Worm (Caenorhabditis elegans) whole organism, L1 larva: ENCODE results near the gene Y39A1A.18.

Experiments used
- C04F5.9 ChIP-seq: sonication (generic microtip); optimal IDR thresholded peaks from 2 replicates; lab custom pipeline; 2016; ENCODE audit warnings: missing genetic modification characterization, missing compliant biosample characterization
- C16A3.4 ChIP-seq: fragments of 150-350 bp; optimal IDR thresholded peaks from 2 replicates; lab custom pipeline; 2014; ENCODE audit warnings: missing biosample characterization, missing genetic modification characterization
- F16B12.6 ChIP-seq: fragments of 150-350 bp; optimal IDR thresholded peaks from 2 replicates; lab custom pipeline; 2014; ENCODE audit warnings: missing biosample characterization, missing genetic modification characterization
- Y116A8C.19 ChIP-seq: sonication (generic microtip); optimal IDR thresholded peaks from 2 replicates; lab custom pipeline; 2016; ENCODE audit warnings: missing compliant biosample characterization, missing genetic modification characterization, borderline replicate concordance
- aha-1 ChIP-seq: fragments of 150-350 bp; optimal IDR thresholded peaks from 2 replicates; lab custom pipeline; 2014; ENCODE audit warnings: missing biosample characterization, missing genetic modification characterization
- alr-1 ChIP-seq: fragments of 200-800 bp; sonication (Bioruptor generic); optimal IDR thresholded peaks from 2 replicates; lab custom pipeline; 2018; ENCODE audit warnings: borderline replicate concordance, mild to moderate bottlenecking, missing genetic modification characterization, missing compliant biosample characterization
- blmp-1 ChIP-seq: fragments of 150-350 bp; optimal IDR thresholded peaks from 2 replicates; lab custom pipeline; 2014; ENCODE audit warnings: missing biosample characterization, missing genetic modification characterization
- ceh-82 ChIP-seq, 3 experiments: fragments of 150-350 bp in 1 of 3; sonication (generic microtip) in 2 of 3; optimal IDR thresholded peaks; 2 replicates each; lab custom pipeline; 2014 to 2017; ENCODE audit warnings: missing biosample characterization in 3 of 3, missing genetic modification characterization in 3 of 3
- dsc-1 ChIP-seq: sonication (generic microtip); optimal IDR thresholded peaks from 2 replicates; lab custom pipeline; 2016; ENCODE audit warnings: mild to moderate bottlenecking, missing genetic modification characterization, missing compliant biosample characterization
- efl-1 ChIP-seq, 4 experiments: fragments of 150-350 bp; optimal IDR thresholded peaks in 3 of 4; peaks in 1 of 4; 1 replicate in 1 of 4; 2 replicates in 3 of 4; lab custom pipeline; 2014; ENCODE audit warnings: missing biosample characterization in 2 of 4, missing genetic modification characterization in 2 of 4, missing genetic modification reagents in 2 of 4
- efl-3 ChIP-seq: fragments of 200-800 bp; sonication (Bioruptor generic); optimal IDR thresholded peaks from 2 replicates; lab custom pipeline; 2018; ENCODE audit warnings: mild to moderate bottlenecking, missing genetic modification characterization, missing compliant biosample characterization
- ets-5 ChIP-seq: fragments of 200-800 bp; sonication (Bioruptor generic); IDR thresholded peaks from 2 replicates; pipeline ENCODE4 v1.3.6; 2022; ENCODE audit warnings: missing genetic modification characterization, missing compliant biosample characterization
- fkh-4 ChIP-seq: sonication (generic microtip); optimal IDR thresholded peaks from 2 replicates; lab custom pipeline; 2016; ENCODE audit warnings: missing compliant biosample characterization, missing genetic modification characterization, borderline replicate concordance
- fkh-8 ChIP-seq: sonication (generic microtip); optimal IDR thresholded peaks from 2 replicates; lab custom pipeline; 2016; ENCODE audit warnings: mild to moderate bottlenecking, missing genetic modification characterization, missing compliant biosample characterization
- fos-1 ChIP-seq: fragments of 150-350 bp; optimal IDR thresholded peaks from 2 replicates; lab custom pipeline; 2014; ENCODE audit warnings: missing biosample characterization, missing genetic modification characterization
- jun-1 ChIP-seq: fragments of 150-350 bp; optimal IDR thresholded peaks from 2 replicates; lab custom pipeline; 2014; ENCODE audit warnings: missing biosample characterization, missing genetic modification reagents, missing genetic modification characterization
- lin-13 ChIP-seq: fragments of 150-350 bp; optimal IDR thresholded peaks from 2 replicates; lab custom pipeline; 2014; ENCODE audit warnings: missing biosample characterization, missing genetic modification reagents, missing genetic modification characterization
- lin-15B ChIP-seq: fragments of 150-350 bp; sonication (generic microtip); optimal IDR thresholded peaks from 3 replicates; lab custom pipeline; 2014; ENCODE audit warnings: missing biosample characterization, missing genetic modification characterization
- lin-35 ChIP-seq, 2 experiments: fragments of 150-350 bp; optimal IDR thresholded peaks; 2 replicates each; lab custom pipeline; 2014; ENCODE audit warnings: missing biosample characterization in 2 of 2, missing genetic modification characterization in 2 of 2, missing genetic modification reagents in 2 of 2
- mdl-1 ChIP-seq, 2 experiments: fragments of 150-350 bp; optimal IDR thresholded peaks; 2 replicates each; lab custom pipeline; 2014 to 2017; ENCODE audit warnings: missing biosample characterization in 2 of 2, missing genetic modification characterization in 2 of 2, inconsistent platforms in 1 of 2
- mef-2 ChIP-seq: fragments of 150-350 bp; optimal IDR thresholded peaks from 2 replicates; lab custom pipeline; 2014; ENCODE audit warnings: missing biosample characterization, missing genetic modification characterization
- mep-1 ChIP-seq: fragments of 150-350 bp; optimal IDR thresholded peaks from 2 replicates; lab custom pipeline; 2014; ENCODE audit warnings: missing biosample characterization, missing genetic modification characterization
- nhr-20 ChIP-seq: sonication (generic microtip); optimal IDR thresholded peaks from 2 replicates; lab custom pipeline; 2016; ENCODE audit warnings: mild to moderate bottlenecking, missing genetic modification characterization, missing compliant biosample characterization
- nhr-47 ChIP-seq: sonication (generic microtip); optimal IDR thresholded peaks from 2 replicates; lab custom pipeline; 2016; ENCODE audit warnings: mild to moderate bottlenecking, missing genetic modification characterization, moderate library complexity, missing compliant biosample characterization
- nhr-71 ChIP-seq: sonication (generic microtip); optimal IDR thresholded peaks from 2 replicates; lab custom pipeline; 2016; ENCODE audit warnings: mild to moderate bottlenecking, missing genetic modification characterization, moderate library complexity, missing compliant biosample characterization
- nhr-85 ChIP-seq: sonication (generic microtip); peaks from one replicate; lab custom pipeline; 2016; ENCODE audit warnings: missing genetic modification characterization, inconsistent platforms, missing compliant biosample characterization
- nhr-90 ChIP-seq: sonication (generic microtip); optimal IDR thresholded peaks from 2 replicates; lab custom pipeline; 2016; ENCODE audit warnings: mild to moderate bottlenecking, missing genetic modification characterization, missing compliant biosample characterization; ENCODE audit not compliant: poor library complexity
- pax-3 ChIP-seq: fragments of 200-800 bp; sonication (Bioruptor generic); optimal IDR thresholded peaks from 2 replicates; lab custom pipeline; 2018; ENCODE audit warnings: mild to moderate bottlenecking, missing genetic modification characterization, moderate library complexity, missing compliant biosample characterization
- pqm-1 ChIP-seq: sonication (generic microtip); optimal IDR thresholded peaks from 3 replicates; lab custom pipeline; 2017; ENCODE audit warnings: missing biosample characterization, missing genetic modification characterization
- rnt-1 ChIP-seq: sonication (generic microtip); optimal IDR thresholded peaks from 2 replicates; lab custom pipeline; 2016; ENCODE audit warnings: mild to moderate bottlenecking, missing genetic modification characterization, moderate library complexity, missing compliant biosample characterization
- snpc-4 ChIP-seq: fragments of 150-350 bp; optimal IDR thresholded peaks from 2 replicates; lab custom pipeline; 2014; ENCODE audit warnings: missing biosample characterization, missing genetic modification characterization
- snu-23 ChIP-seq: sonication (generic microtip); optimal IDR thresholded peaks from 2 replicates; lab custom pipeline; 2016; ENCODE audit warnings: missing genetic modification characterization, missing compliant biosample characterization
- sox-4 ChIP-seq: sonication (generic microtip); optimal IDR thresholded peaks from 2 replicates; lab custom pipeline; 2016; ENCODE audit warnings: missing genetic modification characterization, missing compliant biosample characterization
- sptf-1 ChIP-seq: fragments of 150-350 bp; optimal IDR thresholded peaks from 2 replicates; lab custom pipeline; 2014; ENCODE audit warnings: missing biosample characterization, missing genetic modification characterization
- swsn-7 ChIP-seq: sonication (generic microtip); optimal IDR thresholded peaks from 2 replicates; lab custom pipeline; 2016; ENCODE audit warnings: missing genetic modification characterization, missing compliant biosample characterization
- tbx-2 ChIP-seq: sonication (generic microtip); optimal IDR thresholded peaks from 2 replicates; lab custom pipeline; 2016; ENCODE audit warnings: missing genetic modification characterization, missing compliant biosample characterization
- tlp-1 ChIP-seq: fragments of 150-350 bp; optimal IDR thresholded peaks from 2 replicates; lab custom pipeline; 2014; ENCODE audit warnings: missing biosample characterization, missing genetic modification characterization
- unc-30 ChIP-seq: sonication (generic microtip); optimal IDR thresholded peaks from 2 replicates; lab custom pipeline; 2017; ENCODE audit warnings: missing biosample characterization, missing genetic modification characterization
- xbp-1 ChIP-seq: sonication (generic microtip); optimal IDR thresholded peaks from 2 replicates; lab custom pipeline; 2016; ENCODE audit warnings: missing genetic modification characterization, missing compliant biosample characterization
- zip-4 ChIP-seq: fragments of 200-800 bp; sonication (Bioruptor generic); optimal IDR thresholded peaks from 2 replicates; lab custom pipeline; 2018; ENCODE audit warnings: mild to moderate bottlenecking, missing genetic modification characterization, moderate library complexity, missing compliant biosample characterization
- ztf-11 ChIP-seq, 2 experiments: sonication (generic microtip); optimal IDR thresholded peaks; 2 replicates each; lab custom pipeline; 2016 to 2017; ENCODE audit warnings: missing genetic modification characterization in 2 of 2, missing biosample characterization in 1 of 2, missing compliant biosample characterization in 1 of 2

Gene Y39A1A.18

DNA sequence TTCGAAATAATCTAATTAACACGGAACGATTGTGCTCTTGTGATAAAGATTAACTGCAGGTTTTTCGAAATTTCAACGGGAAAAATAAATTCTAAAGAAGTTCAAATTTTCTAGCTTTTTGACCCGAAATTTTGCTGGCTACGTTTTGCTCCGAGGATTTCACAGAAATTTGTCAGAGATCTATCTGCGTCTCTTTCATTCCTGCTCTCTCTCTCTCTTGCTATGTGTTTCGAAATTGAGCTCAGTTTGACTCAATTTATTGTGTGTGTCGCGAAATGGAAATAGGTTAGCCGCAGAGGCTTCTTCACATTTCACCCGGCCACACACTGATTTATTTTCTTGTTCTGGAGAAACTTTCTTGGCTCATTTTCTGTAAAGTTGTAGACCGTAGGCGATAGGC, 36.6 kb downstream of the Y39A1A.18 start:
- TF ChIP-seq pqm-1 (no peak), efl-1 (optimal IDR thresholded peaks at IDR 0.05; lab: Kevin White, UChicago) (no peak), efl-1 (GFP tag; optimal IDR thresholded peaks at IDR 0.05 in 1 of 2; lab: Kevin White, UChicago) (peak in 1 of 2 experiments; percentile 22)

DNA sequence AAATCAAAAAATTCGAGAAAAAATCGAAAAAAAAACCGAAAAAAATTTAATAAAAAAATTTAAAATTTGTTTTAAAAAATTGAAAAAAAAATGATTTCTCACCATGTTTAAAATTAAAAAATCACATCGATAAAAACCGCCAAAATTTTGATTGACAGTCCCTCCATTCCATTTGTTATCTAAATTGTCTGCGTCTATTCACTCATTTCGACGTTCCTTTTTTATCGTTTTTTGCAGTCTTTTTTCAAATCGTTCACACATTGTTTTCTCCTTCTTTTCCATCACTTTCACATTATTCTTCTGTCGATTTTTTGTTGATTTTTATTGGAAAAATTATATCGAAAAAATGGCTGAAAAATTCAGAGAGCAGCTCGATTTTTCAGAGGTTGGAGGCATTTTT, 38.2 kb downstream of the Y39A1A.18 start:
- TF ChIP-seq fkh-4 (tag; lab: Kevin White, UChicago) (no peak), sptf-1 (tag; lab: Kevin White, UChicago) (no peak), alr-1 (tag; lab: Kevin White, UChicago) (no peak), jun-1 (tag; lab: Kevin White, UChicago) (no peak), snpc-4 (tag; lab: Kevin White, UChicago) (no peak), aha-1 (tag; lab: Kevin White, UChicago) (no peak), ets-5 (GFP tag; lab: Robert Waterston, UW) (no peak), zip-4 (GFP tag; lab: Kevin White, UChicago) (no peak), dsc-1 (tag; lab: Kevin White, UChicago) (no peak), nhr-47 (tag; lab: Kevin White, UChicago) (no peak), mef-2 (tag; lab: Kevin White, UChicago) (no peak), fos-1 (tag; lab: Kevin White, UChicago) (no peak), unc-30 (no peak), tlp-1 (tag; lab: Kevin White, UChicago) (no peak), blmp-1 (tag; lab: Kevin White, UChicago) (no peak), sox-4 (tag; lab: Kevin White, UChicago) (no peak), pax-3 (tag; lab: Kevin White, UChicago) (no peak)

DNA sequence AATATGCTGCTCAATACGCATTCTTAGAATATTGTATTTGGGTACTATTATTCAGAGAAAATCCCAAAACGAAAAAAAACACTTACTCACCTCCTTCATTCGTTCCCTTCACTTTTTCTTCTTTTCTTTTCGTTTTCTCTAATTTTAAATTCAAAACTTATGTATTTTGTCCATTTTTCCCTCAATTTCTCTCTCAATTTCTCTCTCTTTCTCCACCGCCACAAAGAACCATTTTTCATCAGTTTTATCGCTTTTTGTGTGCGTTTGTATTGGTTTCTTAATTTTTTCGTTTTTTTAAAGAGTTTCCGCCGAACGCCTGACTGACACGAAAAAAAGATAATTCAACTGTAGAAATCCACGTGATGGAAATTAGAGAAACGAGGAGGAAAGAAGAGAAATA, 39.6 kb downstream of the Y39A1A.18 start, which contains the start of gene cnt-2:
Gene cnt-2 (plus strand): TSS at position 301 of the 400 bp plus-strand sequence.
- no peak for TF ChIP-seq sox-4 (tag; lab: Kevin White, UChicago)
- TF ChIP-seq blmp-1 (tag; lab: Kevin White, UChicago) = peak; percentile 30

DNA sequence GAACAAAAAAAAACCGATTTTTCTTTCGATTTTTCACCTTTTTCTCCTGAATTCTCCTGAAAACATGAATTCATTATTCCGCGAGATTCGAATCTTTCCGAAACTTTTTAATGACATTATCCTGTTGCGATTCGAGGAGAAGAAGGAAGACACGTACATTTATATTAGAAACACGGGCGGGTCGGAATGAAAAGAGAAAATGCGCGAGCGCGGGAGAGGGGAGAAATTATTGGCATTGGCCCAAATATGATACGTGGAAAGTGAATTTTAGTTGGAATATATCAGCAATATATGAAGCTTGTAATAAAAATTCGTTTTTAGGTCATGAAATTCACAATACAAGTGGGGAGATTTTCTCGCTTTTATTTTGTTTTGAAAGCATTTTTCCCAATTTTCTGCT, 40.8 kb downstream of the Y39A1A.18 start:
- TF ChIP-seq mep-1 (tag; lab: Kevin White, UChicago) (peak; percentile 2), lin-15B (tag; lab: Kevin White, UChicago) (no peak), blmp-1 (tag; lab: Kevin White, UChicago) (peak; percentile 99)

DNA sequence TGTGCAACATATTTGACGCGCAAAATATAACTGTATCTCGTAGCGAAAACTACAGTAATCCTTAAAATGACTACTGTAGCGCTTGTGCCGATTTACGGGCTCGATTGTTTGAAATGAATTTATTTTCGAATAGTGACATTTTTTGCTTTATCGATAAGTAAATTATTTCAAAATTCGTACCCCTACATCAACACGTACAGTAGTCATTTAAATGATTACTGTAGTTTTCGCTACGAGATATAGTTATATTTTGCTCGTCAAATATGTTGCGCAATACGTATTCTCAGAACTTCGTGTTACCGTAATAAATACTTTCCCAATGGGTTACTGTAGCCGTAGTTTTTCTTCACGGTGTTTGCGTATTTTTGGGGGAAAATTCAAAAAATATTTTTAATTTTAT, 41.5 kb downstream of the Y39A1A.18 start:
- TF ChIP-seq dsc-1 (tag; lab: Kevin White, UChicago) = no peak
- TF ChIP-seq Y116A8C.19 (tag; lab: Kevin White, UChicago) = no peak
- peak; percentile 59 for TF ChIP-seq nhr-85 (tag; lab: Kevin White, UChicago)
- TF ChIP-seq, all 84 proteins: peak for 1

DNA sequence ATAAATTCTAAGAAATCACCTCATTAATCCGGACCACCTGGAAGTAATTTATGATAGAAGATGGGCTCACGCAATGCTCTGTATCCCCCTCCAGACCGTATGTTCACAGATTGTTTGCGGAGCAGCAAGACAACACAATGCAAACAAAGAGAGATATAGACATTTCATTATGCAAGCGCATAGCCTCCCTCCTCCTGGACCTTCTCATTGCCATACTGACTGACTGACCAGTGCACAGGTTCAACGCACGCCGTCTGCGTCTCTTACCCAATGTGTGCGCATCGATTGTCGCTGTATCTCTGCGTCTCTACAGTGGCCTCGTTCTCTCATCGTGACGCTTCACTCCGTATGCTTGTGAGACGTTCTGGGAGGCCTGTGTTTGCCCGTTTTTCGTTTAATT, 42.7 kb downstream of the Y39A1A.18 start:
- peak; percentile 53 for TF ChIP-seq swsn-7 (tag; lab: Kevin White, UChicago)
- peak; percentile 11 for TF ChIP-seq fkh-8 (tag; lab: Kevin White, UChicago)
- peak; percentile 33 for TF ChIP-seq fkh-4 (tag; lab: Kevin White, UChicago)
- no peak for TF ChIP-seq C04F5.9 (tag; lab: Kevin White, UChicago)
- no peak for TF ChIP-seq efl-3 (GFP tag; lab: Kevin White, UChicago)
- no peak for TF ChIP-seq lin-13 (GFP tag; lab: Kevin White, UChicago)
- no peak for TF ChIP-seq sptf-1 (tag; lab: Kevin White, UChicago)
- peak; percentile 45 to 57 for TF ChIP-seq lin-35 (GFP tag; optimal IDR thresholded peaks at IDR 0.05; lab: Kevin White, UChicago)
- peak; percentile 10 for TF ChIP-seq C16A3.4
- peak; percentile 81 for TF ChIP-seq dsc-1 (tag; lab: Kevin White, UChicago)
- TF ChIP-seq F16B12.6 (tag; lab: Kevin White, UChicago) = peak; percentile 29
- peak; percentile 58 for TF ChIP-seq nhr-71
- no peak for TF ChIP-seq pqm-1
- peak; percentile 64 for TF ChIP-seq snu-23
- TF ChIP-seq mdl-1 (tag; optimal IDR thresholded peaks at IDR 0.05; lab: Kevin White, UChicago) = peak in 1 of 2 experiments; percentile 48
- peak; percentile 23 for TF ChIP-seq nhr-90 (tag; lab: Kevin White, UChicago)
- peak; percentile 29 for TF ChIP-seq xbp-1 (tag; lab: Kevin White, UChicago)
- peak; percentile 25 for TF ChIP-seq nhr-20 (tag; lab: Kevin White, UChicago)
- no peak for TF ChIP-seq rnt-1 (tag; lab: Kevin White, UChicago)
- TF ChIP-seq ceh-82 (tag; optimal IDR thresholded peaks at IDR 0.05; lab: Kevin White, UChicago) = peak; percentile 15 to 67 (median 40)
- TF ChIP-seq mep-1 (tag; lab: Kevin White, UChicago) = peak; percentile 63
- peak; percentile 65 for TF ChIP-seq tbx-2
- TF ChIP-seq blmp-1 (tag; lab: Kevin White, UChicago) = no peak
- peak in 1 of 2 experiments; percentile 73 for TF ChIP-seq ztf-11 (tag; optimal IDR thresholded peaks at IDR 0.05; lab: Kevin White, UChicago)
